Worm (Caenorhabditis elegans) whole organism, late embryonic: Measurements from ENCODE around the gene riok-3.

Source experiments
- K02D7.2 ChIP-seq: sonication (generic microtip); optimal IDR thresholded peaks from 2 replicates; lab custom pipeline; 2017; ENCODE audit warnings: mild to moderate bottlenecking, missing genetic modification characterization, missing compliant biosample characterization
- K09A11.1 ChIP-seq: sonication (generic microtip); optimal IDR thresholded peaks from 2 replicates; lab custom pipeline; 2017; ENCODE audit warnings: antibody characterized with exemption, mild to moderate bottlenecking, missing genetic modification characterization, missing compliant biosample characterization; ENCODE audit not compliant: insufficient read depth
- ceh-24 ChIP-seq: sonication (generic microtip); optimal IDR thresholded peaks from 2 replicates; lab custom pipeline; 2016; ENCODE audit warnings: mild to moderate bottlenecking, missing genetic modification characterization, missing compliant biosample characterization
- ceh-30 ChIP-seq: fragments of 150-350 bp; optimal IDR thresholded peaks from 2 replicates; lab custom pipeline; 2014; ENCODE audit warnings: missing biosample characterization, missing genetic modification characterization
- ceh-31 ChIP-seq: sonication (generic microtip); optimal IDR thresholded peaks from 2 replicates; lab custom pipeline; 2016; ENCODE audit warnings: missing genetic modification characterization, missing compliant biosample characterization
- ceh-45 ChIP-seq: fragments of 200-800 bp; sonication (Bioruptor generic); IDR thresholded peaks from 2 replicates; pipeline ENCODE4 v1.3.6; 2022; ENCODE audit warnings: missing genetic modification reagents, missing genetic modification characterization, missing compliant biosample characterization
- ceh-48 ChIP-seq: sonication (generic microtip); optimal IDR thresholded peaks from 2 replicates; lab custom pipeline; 2016; ENCODE audit warnings: missing genetic modification characterization, inconsistent platforms, missing compliant biosample characterization
- dmd-4 ChIP-seq: sonication (generic microtip); optimal IDR thresholded peaks from 2 replicates; lab custom pipeline; 2016; ENCODE audit warnings: borderline replicate concordance, missing genetic modification characterization, missing compliant biosample characterization
- dve-1 ChIP-seq: sonication (generic microtip); optimal IDR thresholded peaks from 2 replicates; lab custom pipeline; 2017; ENCODE audit warnings: antibody characterized with exemption, mild to moderate bottlenecking, missing genetic modification characterization, missing compliant biosample characterization
- fax-1 ChIP-seq: sonication (generic microtip); optimal IDR thresholded peaks from 2 replicates; lab custom pipeline; 2016; ENCODE audit warnings: missing genotype, missing genetic modification characterization, missing compliant biosample characterization
- fkh-6 ChIP-seq: sonication (generic microtip); optimal IDR thresholded peaks from 2 replicates; lab custom pipeline; 2016; ENCODE audit warnings: missing genetic modification characterization, missing compliant biosample characterization
- gmeb-2 ChIP-seq: sonication (generic microtip); optimal IDR thresholded peaks from 2 replicates; lab custom pipeline; 2016; ENCODE audit warnings: missing genetic modification characterization, inconsistent platforms, missing compliant biosample characterization
- hlh-13 ChIP-seq: fragments of 200-800 bp; sonication (Bioruptor generic); optimal IDR thresholded peaks from 2 replicates; lab custom pipeline; 2018; ENCODE audit warnings: mild to moderate bottlenecking, missing genetic modification characterization, missing compliant biosample characterization
- hlh-8 ChIP-seq: sonication (generic microtip); optimal IDR thresholded peaks from 2 replicates; lab custom pipeline; 2016; ENCODE audit warnings: missing genotype, missing genetic modification characterization, missing compliant biosample characterization
- lin-11 ChIP-seq: fragments of 200-800 bp; sonication (Bioruptor generic); optimal IDR thresholded peaks from 2 replicates; lab custom pipeline; 2018; ENCODE audit warnings: mild to moderate bottlenecking, missing genetic modification characterization, missing compliant biosample characterization
- nfya-1 ChIP-seq: sonication (generic microtip); optimal IDR thresholded peaks from 2 replicates; lab custom pipeline; 2017; ENCODE audit warnings: missing genetic modification characterization, mild to moderate bottlenecking, missing compliant biosample characterization, antibody characterized with exemption, moderate library complexity
- nhr-232 ChIP-seq: sonication (generic microtip); optimal IDR thresholded peaks from 2 replicates; lab custom pipeline; 2016; ENCODE audit warnings: missing genetic modification characterization, missing compliant biosample characterization
- pat-9 ChIP-seq: fragments of 200-800 bp; sonication (Bioruptor generic); optimal IDR thresholded peaks from 2 replicates; lab custom pipeline; 2018; ENCODE audit warnings: mild to moderate bottlenecking, missing genetic modification characterization, moderate library complexity, missing compliant biosample characterization
- pax-1 ChIP-seq: fragments of 150-350 bp; optimal IDR thresholded peaks from 2 replicates; lab custom pipeline; 2014; ENCODE audit warnings: missing biosample characterization, missing genetic modification characterization
- pha-2 ChIP-seq: sonication (generic microtip); optimal IDR thresholded peaks from 2 replicates; lab custom pipeline; 2017; ENCODE audit warnings: mild to moderate bottlenecking, missing genetic modification characterization, missing compliant biosample characterization
- pros-1 ChIP-seq: fragments of 150-350 bp; optimal IDR thresholded peaks from 2 replicates; lab custom pipeline; 2014; ENCODE audit warnings: missing biosample characterization, missing genetic modification reagents, missing genetic modification characterization
- ref-2 ChIP-seq: sonication (generic microtip); optimal IDR thresholded peaks from 2 replicates; lab custom pipeline; 2016; ENCODE audit warnings: missing genetic modification characterization, missing compliant biosample characterization
- rnt-1 ChIP-seq: sonication (generic microtip); optimal IDR thresholded peaks from 2 replicates; lab custom pipeline; 2016; ENCODE audit warnings: missing genetic modification characterization, missing compliant biosample characterization
- sdc-2 ChIP-seq: sonication (generic microtip); optimal IDR thresholded peaks from 2 replicates; lab custom pipeline; 2016; ENCODE audit warnings: missing genotype, missing genetic modification characterization, missing compliant biosample characterization
- sox-4 ChIP-seq: sonication (generic microtip); optimal IDR thresholded peaks from 2 replicates; lab custom pipeline; 2017; ENCODE audit warnings: mild to moderate bottlenecking, missing genetic modification characterization, inconsistent platforms, missing compliant biosample characterization
- syd-9 ChIP-seq: sonication (generic microtip); optimal IDR thresholded peaks from 2 replicates; lab custom pipeline; 2016; ENCODE audit warnings: mild to moderate bottlenecking, missing genetic modification characterization, moderate library complexity, missing compliant biosample characterization
- tbx-2 ChIP-seq: sonication (generic microtip); optimal IDR thresholded peaks from 2 replicates; lab custom pipeline; 2016; ENCODE audit warnings: missing genetic modification characterization, missing compliant biosample characterization
- ttx-3 ChIP-seq: sonication (generic microtip); optimal IDR thresholded peaks from 2 replicates; lab custom pipeline; 2016; ENCODE audit warnings: missing genetic modification reagents, missing genetic modification characterization, missing compliant biosample characterization
- unc-3 ChIP-seq, 2 experiments: fragments of 200-800 bp in 1 of 2; sonication (Bioruptor generic) in 1 of 2; sonication (generic microtip) in 1 of 2; conservative IDR thresholded peaks in 1 of 2; optimal IDR thresholded peaks in 1 of 2; 2 replicates each; pipeline versions ENCODE4 v1.3.6 to Lab custom; 2016 to 2022; ENCODE audit warnings: missing compliant biosample characterization in 2 of 2, missing genetic modification characterization in 2 of 2, missing genetic modification reagents in 1 of 2
- zip-5 ChIP-seq: sonication (generic microtip); optimal IDR thresholded peaks from 2 replicates; lab custom pipeline; 2016; ENCODE audit warnings: missing genetic modification characterization, missing compliant biosample characterization
- ztf-16 ChIP-seq: sonication (generic microtip); optimal IDR thresholded peaks from 2 replicates; lab custom pipeline; 2017; ENCODE audit warnings: missing genetic modification characterization, missing compliant biosample characterization

riok-3 gene

ce11 chrIII:9825073-9825828 lies 20.4 kb upstream of the riok-3 start, which contains the start of gene ZK632.9:
TSS of gene ZK632.9 (minus strand) at chrIII:9825432.
- no peak for TF ChIP-seq pros-1 (tag; lab: Kevin White, UChicago)
- peak; percentile 14 for TF ChIP-seq tbx-2 (tag; lab: Kevin White, UChicago)
- no peak for TF ChIP-seq sdc-2 (tag; lab: Kevin White, UChicago)

ce11 chrIII:9824330-9824934 lies 19.6 kb upstream of the riok-3 start, which contains the start of gene lin-52:
TSS of gene lin-52 (minus strand) at chrIII:9824750.
- TF ChIP-seq sox-4 (tag; lab: Kevin White, UChicago): no peak
- TF ChIP-seq fax-1 (tag; lab: Kevin White, UChicago): no peak
- TF ChIP-seq ceh-24 (tag; lab: Kevin White, UChicago): no peak
- no peak for TF ChIP-seq K09A11.1 (tag; lab: Kevin White, UChicago)
- TF ChIP-seq ztf-16 (tag; lab: Kevin White, UChicago): no peak
- no peak for TF ChIP-seq dve-1 (tag; lab: Kevin White, UChicago)
- TF ChIP-seq ceh-45 (GFP tag; lab: Robert Waterston, UW): no peak
- TF ChIP-seq hlh-13 (GFP tag; lab: Kevin White, UChicago): no peak
- no peak for TF ChIP-seq pha-2 (tag; lab: Kevin White, UChicago)
- no peak for TF ChIP-seq dmd-4 (tag; lab: Kevin White, UChicago)
- no peak for TF ChIP-seq ref-2 (tag; lab: Kevin White, UChicago)
- no peak for TF ChIP-seq fkh-6 (tag; lab: Kevin White, UChicago)
- TF ChIP-seq pax-1 (tag; lab: Kevin White, UChicago): no peak
- no peak for TF ChIP-seq pros-1 (tag; lab: Kevin White, UChicago)
- TF ChIP-seq ceh-48: no peak
- no peak for TF ChIP-seq lin-11 (tag; lab: Kevin White, UChicago)
- TF ChIP-seq nfya-1 (tag; lab: Kevin White, UChicago): no peak
- TF ChIP-seq gmeb-2 (tag; lab: Kevin White, UChicago): no peak
- no peak for TF ChIP-seq hlh-8
- TF ChIP-seq, all 69 proteins: peak for 0

DNA sequence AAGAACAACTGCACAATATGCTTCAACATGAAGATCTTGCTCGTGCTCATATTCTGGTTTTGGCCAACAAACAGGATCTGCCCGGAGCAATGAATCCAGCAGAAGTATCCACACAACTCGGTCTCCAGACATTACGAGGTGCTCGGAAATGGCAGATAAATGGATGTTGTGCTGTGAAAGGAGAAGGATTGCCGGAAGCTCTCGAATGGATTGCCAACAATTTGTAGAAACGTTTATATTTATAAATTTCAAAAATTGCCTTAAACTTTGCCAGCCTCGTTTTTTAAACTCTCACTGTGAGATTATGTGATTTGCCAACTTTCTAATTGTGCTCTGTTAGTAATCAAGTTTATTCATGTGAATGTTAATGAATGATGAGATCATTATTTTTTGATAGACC lies 18.9 kb upstream of the riok-3 start:
- no peak for TF ChIP-seq hlh-13 (GFP tag; lab: Kevin White, UChicago)
- no peak for TF ChIP-seq ttx-3 (tag; lab: Kevin White, UChicago)
- no peak for TF ChIP-seq unc-3 (GFP tag; conservative IDR thresholded peaks at IDR 0.05; lab: Robert Waterston, UW)
- TF ChIP-seq unc-3 (tag; optimal IDR thresholded peaks at IDR 0.05; lab: Kevin White, UChicago): no peak
- TF ChIP-seq ceh-31 (tag; lab: Kevin White, UChicago): no peak
- TF ChIP-seq pros-1 (tag; lab: Kevin White, UChicago): no peak

- TF ChIP-seq zip-5 (tag; lab: Kevin White, UChicago) (no peak), ceh-30 (no peak), rnt-1 (tag; lab: Kevin White, UChicago) (no peak), syd-9 (tag; lab: Kevin White, UChicago) (no peak), K02D7.2 (tag; lab: Kevin White, UChicago) (no peak), pat-9 (tag; lab: Kevin White, UChicago) (no peak), pha-2 (tag; lab: Kevin White, UChicago) (no peak), nhr-232 (tag; lab: Kevin White, UChicago) (no peak)
Observed at ce11 chrIII:9822942-9823341, 18.1 kb upstream of the riok-3 start, which contains the start of gene arl-5. TSS of gene arl-5 (plus strand) at chrIII:9823242.
